Fruit fly (Drosophila melanogaster): ENCODE data around the gene CG34382.

The CG34382 gene

DNA sequence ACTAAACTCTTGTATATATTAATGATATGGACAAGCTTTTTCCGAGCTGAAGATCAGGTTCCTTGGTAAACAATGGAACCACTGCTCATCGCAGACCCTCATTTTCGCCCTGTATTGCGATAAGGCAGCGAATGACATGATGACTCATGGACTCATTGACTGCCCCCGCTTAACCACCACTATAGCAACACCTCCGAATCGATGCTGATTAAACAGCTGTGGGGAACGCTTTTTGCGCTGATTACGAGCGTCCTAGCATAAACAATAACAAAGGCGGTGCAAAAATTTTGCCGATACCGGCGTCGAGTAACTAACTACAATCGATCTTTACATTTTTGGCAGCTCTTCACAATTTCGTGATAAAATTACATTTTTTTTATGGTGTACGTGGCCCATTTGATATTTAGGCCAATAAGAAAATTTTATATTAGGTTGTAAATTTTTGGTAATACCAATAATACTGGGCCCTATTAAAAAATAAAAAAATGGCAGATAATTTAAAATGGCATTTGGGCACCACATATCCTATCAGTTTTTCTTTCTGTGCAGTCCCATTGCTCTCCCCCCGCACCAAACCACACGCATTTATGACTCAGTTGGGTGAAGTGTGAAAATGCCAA is 18.5 kb downstream of the CG34382 start (continued):
- TF ChIP-seq CG6813 (GFP tag; optimal IDR thresholded peaks at IDR 0.05) (no peak), CG4707 (GFP tag; optimal IDR thresholded peaks at IDR 0.05) (no peak), nerfin-1 (tag; optimal IDR thresholded peaks at IDR 0.05) (no peak), CG2712 (tag; optimal IDR thresholded peaks at IDR 0.05) (peak; percentile 4), row (GFP tag; IDR thresholded peaks at IDR 0.05) (no peak), CG15073 (GFP tag; optimal IDR thresholded peaks at IDR 0.05) (no peak), CG33213 (GFP tag; optimal IDR thresholded peaks at IDR 0.05) (no peak), Nf-YB (GFP tag; optimal IDR thresholded peaks at IDR 0.05) (no peak), Spps (tag; optimal IDR thresholded peaks at IDR 0.05) (no peak), Elba2 (GFP tag; optimal IDR thresholded peaks at IDR 0.05) (peak; percentile 18), CG12155 (GFP tag; optimal IDR thresholded peaks at IDR 0.05) (no peak), gfzf (GFP tag; optimal IDR thresholded peaks at IDR 0.05) (no peak), nom (GFP tag; optimal IDR thresholded peaks at IDR 0.05) (no peak), CG4360 (GFP tag; IDR thresholded peaks at IDR 0.05) (no peak), CG14441 (GFP tag; IDR thresholded peaks at IDR 0.05) (no peak), bbx (GFP tag; IDR thresholded peaks at IDR 0.05; ENCODE audit: partially characterized antibody) (no peak), CG3281 (GFP tag; optimal IDR thresholded peaks at IDR 0.05) (peak; percentile 14), disco-r (GFP tag; optimal IDR thresholded peaks at IDR 0.05) (no peak), unpg (GFP tag; optimal IDR thresholded peaks at IDR 0.05) (peak; percentile 10), sens-2 (GFP tag; IDR thresholded peaks at IDR 0.05) (no peak), NC2β (GFP tag; optimal IDR thresholded peaks at IDR 0.05) (no peak), Bteb2 (GFP tag; optimal IDR thresholded peaks at IDR 0.05) (no peak), mam (GFP tag; optimal IDR thresholded peaks at IDR 0.05) (no peak), sd (tag; optimal IDR thresholded peaks at IDR 0.05) (peak; percentile 35), Hmr (GFP tag; optimal IDR thresholded peaks at IDR 0.05) (peak; percentile 1), oc (tag; optimal IDR thresholded peaks at IDR 0.05) (no peak), CG16863 (GFP tag; optimal IDR thresholded peaks at IDR 0.05) (no peak), CG18011 (GFP tag; optimal IDR thresholded peaks at IDR 0.05) (no peak), gem (tag; optimal IDR thresholded peaks at IDR 0.05) (peak; percentile 34), CG42726 (GFP tag; IDR thresholded peaks at IDR 0.05; ENCODE audit: partially characterized antibody) (no peak), Hr78 (GFP tag; optimal IDR thresholded peaks at IDR 0.05) (no peak), CG10366 (GFP tag; IDR thresholded peaks at IDR 0.05) (peak; percentile 28; the same call in 1 of the 2 replicates), sens (GFP tag) (peak; percentile 68), odd (GFP tag; optimal IDR thresholded peaks at IDR 0.05) (no peak), ash1 (GFP tag; optimal IDR thresholded peaks at IDR 0.05) (no peak), CG1529 (GFP tag; optimal IDR thresholded peaks at IDR 0.05) (no peak), CG11456 (GFP tag; IDR thresholded peaks at IDR 0.05) (no peak), ac (GFP tag; optimal IDR thresholded peaks at IDR 0.05) (no peak), E2f2 (GFP tag; IDR thresholded peaks at IDR 0.05) (no peak), kni (GFP tag; optimal IDR thresholded peaks at IDR 0.05) (no peak), Chrac-16 (GFP tag; optimal IDR thresholded peaks at IDR 0.05) (no peak), dysf (GFP tag; IDR thresholded peaks at IDR 0.05) (0 out of 3 replicates have a peak, but pooled peaks have one; percentile 7), zf30C (GFP tag; optimal IDR thresholded peaks at IDR 0.05) (no peak), CG8924 (tag; optimal IDR thresholded peaks at IDR 0.05) (no peak), H15 (GFP tag; IDR thresholded peaks at IDR 0.05) (no peak), gro (GFP tag; optimal IDR thresholded peaks at IDR 0.05) (no peak), ewg (GFP tag; optimal IDR thresholded peaks at IDR 0.05) (no peak), schlank (tag; optimal IDR thresholded peaks at IDR 0.05) (no peak), wor (GFP tag; IDR thresholded peaks at IDR 0.05) (no peak), CkIIα-i1 (GFP tag; IDR thresholded peaks at IDR 0.05) (no peak)
